Worm (Caenorhabditis elegans) whole organism, mixed stage, embryonic: ENCODE measurements around the gene tsp-10.

Source experiments
- elt-3 ChIP-seq: fragments of 150-350 bp; optimal IDR thresholded peaks from 2 replicates; lab custom pipeline; 2014; ENCODE audit warnings: missing biosample characterization, missing genetic modification characterization
- nhr-2 ChIP-seq: fragments of 150-350 bp; optimal IDR thresholded peaks from 2 replicates; lab custom pipeline; 2014; ENCODE audit warnings: missing biosample characterization, missing genetic modification characterization
- nhr-76 ChIP-seq: sonication (generic microtip); optimal IDR thresholded peaks from 2 replicates; lab custom pipeline; 2017; ENCODE audit warnings: missing biosample characterization, missing genetic modification characterization
- snpc-4 ChIP-seq: fragments of 150-350 bp; optimal IDR thresholded peaks from 2 replicates; lab custom pipeline; 2014; ENCODE audit warnings: missing biosample characterization, missing genetic modification characterization
- unc-39 ChIP-seq: fragments of 150-350 bp; optimal IDR thresholded peaks from 2 replicates; lab custom pipeline; 2014; ENCODE audit warnings: missing biosample characterization, missing genetic modification characterization
- unc-62 ChIP-seq: fragments of 150-350 bp; optimal IDR thresholded peaks from 2 replicates; lab custom pipeline; 2014; ENCODE audit warnings: missing biosample characterization, missing genetic modification reagents, missing genetic modification characterization

- no peak for TF ChIP-seq unc-62 (GFP tag; lab: Kevin White, UChicago)
- TF ChIP-seq nhr-76: no peak
- no peak for TF ChIP-seq elt-3
- TF ChIP-seq snpc-4 (tag; lab: Kevin White, UChicago): no peak
- no peak for TF ChIP-seq nhr-2 (tag; lab: Kevin White, UChicago)
- no peak for TF ChIP-seq unc-39 (tag; lab: Kevin White, UChicago)
Measured at ce11 chrII:6768014-6768413, 49.6 kb downstream of the tsp-10 start, which contains the start of gene F41G3.18.
